Fruit fly (Drosophila melanogaster) whole organism, embryonic: ENCODE data around the gene CG6972.

Source experiments
- CG12104 ChIP-seq: fragments of 200-800 bp; sonication (Bioruptor generic); optimal IDR thresholded peaks from 3 replicates; lab custom pipeline; 2016; ENCODE audit warnings: missing biosample characterization, missing genetic modification characterization
- CG12391 ChIP-seq: fragments of 200-800 bp; sonication (Bioruptor generic); optimal IDR thresholded peaks from 3 replicates; lab custom pipeline; 2018; ENCODE audit warnings: missing biosample characterization, mild to moderate bottlenecking, missing genetic modification characterization, moderate library complexity
- CG17359 ChIP-seq: fragments of 200-800 bp; sonication (Bioruptor generic); optimal IDR thresholded peaks from 3 replicates; lab custom pipeline; 2018; ENCODE audit warnings: missing biosample characterization, mild to moderate bottlenecking, missing genetic modification characterization, moderate library complexity
- CG2116 ChIP-seq: fragments of 200-800 bp; sonication (Bioruptor generic); optimal IDR thresholded peaks from 3 replicates; lab custom pipeline; 2018; ENCODE audit warnings: missing biosample characterization, mild to moderate bottlenecking, missing genetic modification characterization
- CG2875 ChIP-seq: fragments of 200-800 bp; sonication (Bioruptor generic); optimal IDR thresholded peaks from 2 replicates; lab custom pipeline; 2017; ENCODE audit warnings: missing biosample characterization, mild to moderate bottlenecking, missing genetic modification characterization, missing genetic modification reagents
- CG42726 ChIP-seq: fragments of 200-800 bp; sonication (Bioruptor generic); IDR thresholded peaks from 2 replicates; pipeline ENCODE4 v1.3.6; 2022; ENCODE audit warnings: missing biosample characterization, missing genetic modification characterization; ENCODE audit not compliant: partially characterized antibody
- CG7357 ChIP-seq: fragments of 200-800 bp; sonication (Bioruptor generic); IDR thresholded peaks from 3 replicates; pipeline ENCODE4 v1.3.6; 2022; ENCODE audit warnings: missing biosample characterization, missing genetic modification characterization
- CG9727 ChIP-seq: fragments of 200-800 bp; sonication (Bioruptor generic); optimal IDR thresholded peaks from 3 replicates; lab custom pipeline; 2017; ENCODE audit warnings: missing biosample characterization, mild to moderate bottlenecking, missing genetic modification characterization
- oc ChIP-seq: fragments of 200-800 bp; sonication (Bioruptor generic); optimal IDR thresholded peaks from 2 replicates; lab custom pipeline; 2018; ENCODE audit warnings: missing biosample characterization, mild to moderate bottlenecking, missing genetic modification characterization, moderate library complexity

dm6 chr3R:22727456-22727833 is 25.6 kb downstream of the CG6972 start:
- TF ChIP-seq CG42726 (GFP tag; lab: Robert Waterston, UW) (no peak), CG7357 (GFP tag; lab: Robert Waterston, UW) (no peak), CG2875 (GFP tag; lab: Kevin White, UChicago) (no peak), CG2116 (GFP tag; lab: Kevin White, UChicago) (no peak), oc (tag; lab: Kevin White, UChicago) (no peak), CG12391 (tag; lab: Kevin White, UChicago) (no peak), CG12104 (no peak), CG9727 (GFP tag; lab: Kevin White, UChicago) (no peak), CG17359 (tag; lab: Kevin White, UChicago) (no peak)
